Fruit fly (Drosophila melanogaster) whole organism, embryonic: Measurements from ENCODE around the gene CG31883.

Experiments used
- Antp ChIP-seq: fragments of 200-800 bp; sonication (Bioruptor generic); optimal IDR thresholded peaks from 3 replicates; lab custom pipeline; 2016; ENCODE audit warnings: missing biosample characterization, missing genetic modification characterization
- Atf-2 ChIP-seq: fragments of 200-800 bp; sonication (Bioruptor generic); optimal IDR thresholded peaks from 2 replicates; lab custom pipeline; 2016; ENCODE audit warnings: missing biosample characterization, missing genetic modification characterization
- Bteb2 ChIP-seq: fragments of 200-800 bp; sonication (Bioruptor generic); optimal IDR thresholded peaks from 2 replicates; lab custom pipeline; 2016; ENCODE audit warnings: missing biosample characterization, missing genetic modification characterization
- CG10274 ChIP-seq: fragments of 200-800 bp; sonication (Bioruptor generic); optimal IDR thresholded peaks from 3 replicates; lab custom pipeline; 2017; ENCODE audit warnings: missing biosample characterization, mild to moderate bottlenecking, missing genetic modification characterization
- CG10959 ChIP-seq: fragments of 200-800 bp; sonication (Bioruptor generic); IDR thresholded peaks from 2 replicates; pipeline ENCODE4 v1.3.6; 2022; ENCODE audit warnings: missing biosample characterization, missing genetic modification characterization
- CG11247 ChIP-seq: fragments of 200-800 bp; sonication (Bioruptor generic); IDR thresholded peaks from 2 replicates; pipeline ENCODE4 v1.3.6; 2022; ENCODE audit warnings: missing biosample characterization, missing genetic modification characterization
- CG1233 ChIP-seq: fragments of 200-800 bp; sonication (Bioruptor generic); optimal IDR thresholded peaks from 4 replicates; lab custom pipeline; 2018; ENCODE audit warnings: missing biosample characterization, mild to moderate bottlenecking, missing genetic modification characterization
- CG14050 ChIP-seq: fragments of 200-800 bp; sonication (Bioruptor generic); IDR thresholded peaks from 3 replicates; pipeline ENCODE4 v1.3.6; 2022; ENCODE audit warnings: missing biosample characterization, missing genetic modification characterization
- CG14860 ChIP-seq: fragments of 200-800 bp; sonication (Bioruptor generic); IDR thresholded peaks from 3 replicates; pipeline ENCODE4 v1.3.6; 2022; ENCODE audit warnings: missing biosample characterization, missing genetic modification characterization; ENCODE audit not compliant: partially characterized antibody
- CG16779 ChIP-seq: fragments of 200-800 bp; sonication (Bioruptor generic); IDR thresholded peaks from 2 replicates; pipeline ENCODE4 v1.3.6; 2022; ENCODE audit warnings: missing biosample characterization, missing genetic modification characterization
- CG18599 ChIP-seq: fragments of 200-800 bp; sonication (Bioruptor generic); optimal IDR thresholded peaks from 3 replicates; lab custom pipeline; 2017; ENCODE audit warnings: missing biosample characterization, missing genetic modification characterization, mild to moderate bottlenecking, moderate library complexity, missing genetic modification reagents
- CG31365 ChIP-seq: fragments of 200-800 bp; sonication (Bioruptor generic); optimal IDR thresholded peaks from 2 replicates; lab custom pipeline; 2018; ENCODE audit warnings: missing biosample characterization, mild to moderate bottlenecking, missing genetic modification characterization
- CG3407 ChIP-seq: fragments of 200-800 bp; sonication (Bioruptor generic); optimal IDR thresholded peaks from 2 replicates; lab custom pipeline; 2018; ENCODE audit warnings: missing biosample characterization, mild to moderate bottlenecking, missing genetic modification characterization
- CG34422 ChIP-seq: fragments of 200-800 bp; sonication (Bioruptor generic); IDR thresholded peaks from 3 replicates; pipeline ENCODE4 v1.3.6; 2022; ENCODE audit warnings: missing biosample characterization, missing genetic modification characterization
- CG3847 ChIP-seq: fragments of 200-800 bp; sonication (Bioruptor generic); IDR thresholded peaks from 2 replicates; pipeline ENCODE4 v1.3.6; 2022; ENCODE audit warnings: missing biosample characterization, missing genetic modification characterization
- CG4360 ChIP-seq: fragments of 200-800 bp; sonication (Bioruptor generic); IDR thresholded peaks from 2 replicates; pipeline ENCODE4 v1.3.6; 2022; ENCODE audit warnings: missing biosample characterization, missing genetic modification characterization
- CG6254 ChIP-seq: fragments of 200-800 bp; sonication (Bioruptor generic); optimal IDR thresholded peaks from 3 replicates; lab custom pipeline; 2017; ENCODE audit warnings: mild to moderate bottlenecking, missing biosample characterization, missing genetic modification reagents, missing genetic modification characterization
- CG6683 ChIP-seq: fragments of 200-800 bp; sonication (Bioruptor generic); optimal IDR thresholded peaks from 2 replicates; lab custom pipeline; 2017; ENCODE audit warnings: missing biosample characterization, mild to moderate bottlenecking, missing genetic modification characterization, missing genetic modification reagents
- CG7372 ChIP-seq: fragments of 200-800 bp; sonication (Bioruptor generic); IDR thresholded peaks from 2 replicates; pipeline ENCODE4 v1.3.6; 2022; ENCODE audit warnings: missing biosample characterization, missing genetic modification characterization
- CG7963 ChIP-seq: fragments of 200-800 bp; sonication (Bioruptor generic); IDR thresholded peaks from 3 replicates; pipeline ENCODE4 v1.3.6; 2022; ENCODE audit warnings: missing biosample characterization, missing genetic modification characterization; ENCODE audit not compliant: partially characterized antibody
- CG8388 ChIP-seq: fragments of 200-800 bp; sonication (Bioruptor generic); optimal IDR thresholded peaks from 2 replicates; lab custom pipeline; 2019; ENCODE audit warnings: missing biosample characterization, mild to moderate bottlenecking, missing genetic modification characterization, moderate library complexity
- CrebB ChIP-seq: fragments of 200-800 bp; sonication (Bioruptor generic); optimal IDR thresholded peaks from 3 replicates; lab custom pipeline; 2018; ENCODE audit warnings: missing biosample characterization, mild to moderate bottlenecking, missing genetic modification characterization
- E2f2 ChIP-seq: fragments of 200-800 bp; sonication (Bioruptor generic); IDR thresholded peaks from 2 replicates; pipeline ENCODE4 v1.3.6; 2022; ENCODE audit warnings: missing biosample characterization, missing genetic modification characterization
- ERR ChIP-seq: fragments of 200-800 bp; sonication (Bioruptor generic); optimal IDR thresholded peaks from 2 replicates; lab custom pipeline; 2016; ENCODE audit warnings: missing biosample characterization, missing genetic modification characterization
- Fer1 ChIP-seq: fragments of 200-800 bp; sonication (Bioruptor generic); optimal IDR thresholded peaks from 2 replicates; lab custom pipeline; 2017; ENCODE audit warnings: missing biosample characterization, mild to moderate bottlenecking, missing genetic modification characterization
- Hmr ChIP-seq: fragments of 200-800 bp; sonication (Bioruptor generic); optimal IDR thresholded peaks from 3 replicates; lab custom pipeline; 2017; ENCODE audit warnings: mild to moderate bottlenecking, missing biosample characterization, missing genetic modification reagents, missing genetic modification characterization
- Lim3 ChIP-seq: fragments of 200-800 bp; sonication (Bioruptor generic); IDR thresholded peaks from 2 replicates; pipeline ENCODE4 v1.3.6; 2022; ENCODE audit warnings: missing biosample characterization, missing genetic modification characterization
- Max ChIP-seq: fragments of 200-800 bp; sonication (Bioruptor generic); optimal IDR thresholded peaks from 2 replicates; lab custom pipeline; 2016; ENCODE audit warnings: missing biosample characterization, mild to moderate bottlenecking, missing genetic modification characterization
- Med ChIP-seq: fragments of 200-800 bp; sonication (Bioruptor generic); peaks from one replicate; lab custom pipeline; 2016; ENCODE audit warnings: missing biosample characterization, missing genetic modification characterization, mild to moderate bottlenecking, inconsistent platforms, moderate library complexity
- ac ChIP-seq: fragments of 200-800 bp; sonication (Bioruptor generic); optimal IDR thresholded peaks from 3 replicates; lab custom pipeline; 2017; ENCODE audit warnings: missing biosample characterization, mild to moderate bottlenecking, missing genetic modification characterization
- bigmax ChIP-seq: fragments of 200-800 bp; sonication (Bioruptor generic); optimal IDR thresholded peaks from 2 replicates; lab custom pipeline; 2018; ENCODE audit warnings: missing biosample characterization, mild to moderate bottlenecking, missing genetic modification characterization
- corto ChIP-seq: fragments of 200-800 bp; sonication (Bioruptor generic); optimal IDR thresholded peaks from 2 replicates; lab custom pipeline; 2016; ENCODE audit warnings: missing biosample characterization, mild to moderate bottlenecking, missing genetic modification characterization, moderate library complexity
- cwo ChIP-seq: fragments of 200-800 bp; sonication (Bioruptor generic); optimal IDR thresholded peaks from 3 replicates; lab custom pipeline; 2017; ENCODE audit warnings: missing biosample characterization, missing genetic modification characterization, mild to moderate bottlenecking, moderate library complexity, missing genetic modification reagents
- fru ChIP-seq: fragments of >200 bp; optimal IDR thresholded peaks from 2 replicates; lab custom pipeline; 2017
- gcm ChIP-seq: fragments of 200-800 bp; sonication (Bioruptor generic); optimal IDR thresholded peaks from 2 replicates; lab custom pipeline; 2019; ENCODE audit warnings: missing biosample characterization, mild to moderate bottlenecking, missing genetic modification characterization, moderate library complexity
- gfzf ChIP-seq: fragments of 200-800 bp; sonication (Bioruptor generic); optimal IDR thresholded peaks from 2 replicates; lab custom pipeline; 2016; ENCODE audit warnings: missing biosample characterization, mild to moderate bottlenecking, missing genetic modification characterization, moderate library complexity
- grau ChIP-seq: fragments of 200-800 bp; optimal IDR thresholded peaks from 3 replicates; lab custom pipeline; 2019; ENCODE audit warnings: missing biosample characterization, mild to moderate bottlenecking, missing genetic modification characterization, moderate library complexity
- inv ChIP-seq: fragments of 200-800 bp; sonication (Bioruptor generic); IDR thresholded peaks from 2 replicates; pipeline ENCODE4 v1.3.6; 2022; ENCODE audit warnings: missing biosample characterization, missing genetic modification characterization; ENCODE audit not compliant: partially characterized antibody
- jigr1 ChIP-seq: fragments of 200-800 bp; sonication (Bioruptor generic); IDR thresholded peaks from 3 replicates; pipeline ENCODE4 v1.3.6; 2022; ENCODE audit warnings: missing biosample characterization, missing genetic modification characterization
- jing ChIP-seq: fragments of 200-800 bp; sonication (Bioruptor generic); optimal IDR thresholded peaks from 2 replicates; lab custom pipeline; 2018; ENCODE audit warnings: missing biosample characterization, mild to moderate bottlenecking, missing genetic modification characterization
- jumu ChIP-seq: fragments of 200-800 bp; sonication (Bioruptor generic); optimal IDR thresholded peaks from 3 replicates; lab custom pipeline; 2016; ENCODE audit warnings: missing biosample characterization, missing genetic modification characterization
- lilli ChIP-seq: fragments of 200-800 bp; sonication (Bioruptor generic); optimal IDR thresholded peaks from 3 replicates; lab custom pipeline; 2016; ENCODE audit warnings: missing biosample characterization, missing genetic modification characterization
- nom ChIP-seq: fragments of 200-800 bp; sonication (Bioruptor generic); optimal IDR thresholded peaks from 2 replicates; lab custom pipeline; 2017; ENCODE audit warnings: missing biosample characterization, missing genetic modification characterization, mild to moderate bottlenecking, moderate library complexity, missing genetic modification reagents
- odd ChIP-seq: fragments of 200-800 bp; sonication (Bioruptor generic); optimal IDR thresholded peaks from 2 replicates; lab custom pipeline; 2017; ENCODE audit warnings: missing biosample characterization, mild to moderate bottlenecking, missing genetic modification characterization
- pfk ChIP-seq: fragments of 200-800 bp; sonication (Bioruptor generic); optimal IDR thresholded peaks from 2 replicates; lab custom pipeline; 2018; ENCODE audit warnings: missing biosample characterization, mild to moderate bottlenecking, missing genetic modification characterization, moderate library complexity
- ranshi ChIP-seq: fragments of 200-800 bp; sonication (Bioruptor generic); IDR thresholded peaks from 2 replicates; pipeline ENCODE4 v1.3.6; 2022; ENCODE audit warnings: missing biosample characterization, missing genetic modification characterization
- ro ChIP-seq: fragments of 200-800 bp; sonication (Bioruptor generic); IDR thresholded peaks from 2 replicates; pipeline ENCODE4 v1.3.6; 2022; ENCODE audit warnings: missing biosample characterization, missing genetic modification characterization
- run ChIP-seq: fragments of 200-800 bp; sonication (Bioruptor generic); optimal IDR thresholded peaks from 3 replicates; lab custom pipeline; 2018; ENCODE audit warnings: missing biosample characterization, mild to moderate bottlenecking, missing genetic modification characterization
- sens ChIP-seq: fragments of 200-800 bp; sonication (Bioruptor generic); peaks from one replicate; lab custom pipeline; 2016; ENCODE audit warnings: missing biosample characterization, missing genetic modification characterization
- ssp ChIP-seq: fragments of 200-800 bp; sonication (Bioruptor generic); IDR thresholded peaks from 2 replicates; pipeline ENCODE4 v1.3.6; 2022; ENCODE audit warnings: missing biosample characterization, missing genetic modification characterization
- tgo ChIP-seq: fragments of 200-800 bp; sonication (Bioruptor generic); IDR thresholded peaks from 3 replicates; pipeline ENCODE4 v1.3.6; 2022; ENCODE audit warnings: missing biosample characterization, missing genetic modification characterization
- tll ChIP-seq, 2 experiments: fragments of 200-800 bp in 1 of 2; fragments of >200 bp in 1 of 2; sonication (Bioruptor generic) in 1 of 2; optimal IDR thresholded peaks; 2 replicates each; lab custom pipeline; 2017 to 2019; ENCODE audit warnings: missing biosample characterization in 2 of 2, missing genetic modification characterization in 2 of 2, mild to moderate bottlenecking in 1 of 2, moderate library complexity in 1 of 2

The CG31883 gene

DNA sequence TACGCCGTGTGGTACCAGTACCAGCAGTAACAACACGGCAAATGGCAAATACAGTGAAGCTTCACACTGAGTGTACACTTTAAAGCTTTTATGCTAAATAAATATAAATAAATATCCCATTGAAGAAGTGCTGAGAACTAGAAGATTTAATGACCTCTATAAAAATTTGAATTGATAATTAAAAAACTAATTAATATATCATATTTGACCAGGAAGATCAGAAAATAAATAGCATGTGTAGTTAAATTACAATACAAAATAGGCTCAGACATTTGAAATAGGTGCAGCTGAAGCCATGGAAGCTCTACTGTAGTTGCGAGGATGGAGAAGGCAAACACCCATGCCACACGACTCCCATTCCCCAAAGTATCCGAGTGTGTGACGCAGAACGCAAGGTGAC lies 36.2 kb downstream of the CG31883 start (continued):
- TF ChIP-seq Bteb2 (GFP tag; lab: Kevin White, UChicago) (no peak), CG6683 (GFP tag; lab: Kevin White, UChicago) (peak; percentile 14), run (tag; lab: Kevin White, UChicago) (no peak), Med (no peak), Fer1 (GFP tag; lab: Kevin White, UChicago) (peak; percentile 54), odd (no peak), ERR (GFP tag; lab: Kevin White, UChicago) (no peak), Lim3 (GFP tag; lab: Robert Waterston, UW) (no peak), CG10959 (GFP tag; lab: Robert Waterston, UW) (no peak), jigr1 (no peak), sens (GFP tag; lab: Kevin White, UChicago) (peak; percentile 72), ac (GFP tag; lab: Kevin White, UChicago) (no peak), CG7372 (GFP tag; lab: Robert Waterston, UW) (no peak), grau (tag; lab: Kevin White, UChicago) (peak; percentile 85), inv (GFP tag; lab: Robert Waterston, UW) (no peak), Atf-2 (GFP tag; lab: Kevin White, UChicago) (no peak), cwo (peak; percentile 34), ranshi (GFP tag; lab: Robert Waterston, UW) (no peak), Hmr (GFP tag; lab: Kevin White, UChicago) (peak; percentile 63), ro (GFP tag; lab: Robert Waterston, UW) (no peak), CG7963 (GFP tag; lab: Robert Waterston, UW) (no peak), tgo (GFP tag; lab: Robert Waterston, UW) (peak; percentile 48; the same call in 2 of the 3 replicates), fru (no peak), gcm (GFP tag; lab: Kevin White, UChicago) (peak; percentile 56), ssp (GFP tag; lab: Robert Waterston, UW) (no peak), pfk (GFP tag; lab: Kevin White, UChicago) (no peak), CG3847 (0 out of 2 replicates have a peak, but pooled peaks have one; percentile 18), tll (GFP tag; optimal IDR thresholded peaks at IDR 0.05; lab: Kevin White, UChicago) (no peak), CG18599 (GFP tag; lab: Kevin White, UChicago) (peak; percentile 68), jing (no peak), CG31365 (tag; lab: Kevin White, UChicago) (no peak), CG1233 (no peak), CG6254 (GFP tag; lab: Kevin White, UChicago) (no peak), CG3407 (GFP tag; lab: Kevin White, UChicago) (no peak), CG14050 (GFP tag; lab: Robert Waterston, UW) (no peak), bigmax (GFP tag; lab: Kevin White, UChicago) (no peak), nom (GFP tag; lab: Kevin White, UChicago) (no peak), CG11247 (GFP tag; lab: Robert Waterston, UW) (no peak), E2f2 (GFP tag; lab: Robert Waterston, UW) (no peak), CG4360 (GFP tag; lab: Robert Waterston, UW) (no peak), CG34422 (GFP tag; lab: Robert Waterston, UW) (0 out of 3 replicates have a peak, but pooled peaks have one; percentile 18), CG16779 (GFP tag; lab: Robert Waterston, UW) (no peak), lilli (GFP tag; lab: Kevin White, UChicago) (peak; percentile 37), CrebB (tag; lab: Kevin White, UChicago) (no peak), Max (GFP tag; lab: Kevin White, UChicago) (no peak), jumu (GFP tag; lab: Kevin White, UChicago) (no peak), CG8388 (peak; percentile 36), CG14860 (GFP tag; lab: Robert Waterston, UW) (no peak), corto (GFP tag; lab: Kevin White, UChicago) (no peak), Antp (no peak), CG10274 (GFP tag; lab: Kevin White, UChicago) (no peak), gfzf (GFP tag; lab: Kevin White, UChicago) (no peak)
